Fruit fly (Drosophila melanogaster): ENCODE data around the gene Takl1.

DNA sequence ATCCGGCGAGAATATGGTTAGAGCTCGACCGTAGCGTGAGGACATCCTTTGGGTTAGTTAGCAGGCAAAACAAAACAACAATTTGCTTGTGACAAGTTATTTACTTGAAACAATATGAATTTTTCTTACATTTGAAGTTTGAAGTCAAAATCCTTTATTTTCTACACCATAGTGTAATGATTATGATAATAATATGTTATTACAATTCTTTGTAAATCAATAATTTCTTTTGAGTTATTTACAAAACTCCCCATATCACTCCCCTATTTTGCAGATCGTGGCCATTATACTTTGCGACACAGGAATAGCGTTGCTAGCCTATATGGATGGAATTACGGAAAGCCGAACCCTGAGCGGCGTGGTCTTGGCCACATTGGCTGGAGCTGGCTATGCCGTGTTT, 23.4 kb downstream of the Takl1 start, which contains the start of gene Prosalpha4T1:
- TF ChIP-seq CG8478 (optimal IDR thresholded peaks at IDR 0.05), result no peak
- no peak for TF ChIP-seq CTCF (optimal IDR thresholded peaks at IDR 0.05)

All from S2 (cell line).